Worm (Caenorhabditis elegans) whole organism, L1 larva: Measurements from ENCODE around the gene Y57A10A.29.

Source experiments
- sup-37 ChIP-seq: fragments of 200-800 bp; sonication (Bioruptor generic); optimal IDR thresholded peaks from 2 replicates; lab custom pipeline; 2018; ENCODE audit warnings: mild to moderate bottlenecking, missing genetic modification characterization, missing compliant biosample characterization
- unc-130 ChIP-seq: fragments of 150-350 bp; optimal IDR thresholded peaks from 2 replicates; lab custom pipeline; 2017; ENCODE audit warnings: missing biosample characterization, missing genetic modification characterization, inconsistent platforms

DNA sequence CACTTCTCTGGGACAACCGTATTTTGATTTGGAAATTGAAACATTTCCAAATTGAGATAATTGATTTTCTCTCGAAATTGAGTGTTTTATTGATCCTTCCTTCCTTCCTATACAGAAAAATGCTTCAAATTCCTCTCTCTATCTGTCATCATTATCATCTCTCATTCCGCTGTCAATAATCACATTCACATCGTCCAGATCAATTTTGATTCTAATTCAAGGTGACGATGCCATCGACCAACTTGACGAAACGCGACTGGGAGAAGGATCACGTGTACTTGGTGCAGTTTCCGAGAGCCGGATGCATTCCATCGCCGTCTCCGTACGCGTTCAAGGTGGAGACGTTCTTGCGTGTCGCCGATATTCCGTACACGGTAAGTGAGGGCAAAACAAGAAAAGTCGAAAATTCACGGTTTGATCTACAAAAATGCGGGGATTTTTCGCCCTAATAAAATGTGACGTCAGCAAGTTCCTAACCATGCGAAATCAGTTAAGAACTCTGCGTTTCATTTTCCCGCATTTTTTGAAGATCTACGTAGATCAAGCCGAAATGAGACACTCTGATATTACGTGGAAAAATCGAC is 15.3 kb upstream of the Y57A10A.29 start, which contains the start of gene faxc-1:
- TF ChIP-seq unc-130 (tag; lab: Kevin White, UChicago) (peak; percentile 54), sup-37 (GFP tag; lab: Kevin White, UChicago) (no peak)
